Fruit fly (Drosophila melanogaster): ENCODE data around the gene Sec61gamma.

Gene Sec61gamma

DNA sequence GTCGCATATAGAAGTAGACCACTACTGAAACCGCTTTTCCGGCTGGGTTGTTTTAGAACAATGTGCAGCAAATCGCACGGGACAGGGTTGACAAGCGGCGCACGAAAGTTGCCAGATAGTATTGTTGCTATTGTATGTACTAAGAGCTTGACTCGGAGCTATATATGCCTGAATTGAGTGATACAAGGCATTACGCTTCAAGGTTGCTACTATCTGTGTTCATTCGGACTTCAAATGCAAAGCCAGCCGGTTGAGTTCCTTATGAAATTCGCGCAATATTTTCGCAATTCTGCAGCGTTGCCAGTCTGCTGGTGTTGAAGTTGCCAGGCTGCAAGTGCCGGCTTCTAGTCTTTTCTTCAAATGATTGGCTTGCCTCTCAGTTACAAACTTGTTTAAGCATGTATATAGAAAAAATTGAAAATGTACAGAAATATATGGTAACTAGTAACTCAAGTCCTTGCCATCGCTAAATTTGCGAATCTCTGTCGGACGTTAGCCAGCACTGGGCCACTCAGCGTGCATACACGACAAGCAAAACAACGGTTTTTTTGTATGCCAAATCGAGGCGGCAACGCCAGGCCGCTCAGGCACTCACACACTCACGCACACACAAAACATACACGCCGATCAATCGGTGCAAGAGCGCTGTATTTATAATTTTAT, 8.8 kb downstream of the Sec61gamma start, which contains the start of the genes Ranbp21 and Elys:
Gene Ranbp21, minus strand, starts transcription at position 513 of the 663 bp plus-strand sequence.
Gene Elys, plus strand, starts transcription at position 549 of the 663 bp plus-strand sequence.
- TF ChIP-seq CG4496 (GFP tag; IDR thresholded peaks at IDR 0.05) (peak; percentile 67), CG15710 (tag; optimal IDR thresholded peaks at IDR 0.05) (peak; percentile 39), fd96Ca (GFP tag; IDR thresholded peaks at IDR 0.05) (peak; percentile 57; the same call in 2 of the 3 replicates), CG10348 (GFP tag; IDR thresholded peaks at IDR 0.05) (no peak)

DNA sequence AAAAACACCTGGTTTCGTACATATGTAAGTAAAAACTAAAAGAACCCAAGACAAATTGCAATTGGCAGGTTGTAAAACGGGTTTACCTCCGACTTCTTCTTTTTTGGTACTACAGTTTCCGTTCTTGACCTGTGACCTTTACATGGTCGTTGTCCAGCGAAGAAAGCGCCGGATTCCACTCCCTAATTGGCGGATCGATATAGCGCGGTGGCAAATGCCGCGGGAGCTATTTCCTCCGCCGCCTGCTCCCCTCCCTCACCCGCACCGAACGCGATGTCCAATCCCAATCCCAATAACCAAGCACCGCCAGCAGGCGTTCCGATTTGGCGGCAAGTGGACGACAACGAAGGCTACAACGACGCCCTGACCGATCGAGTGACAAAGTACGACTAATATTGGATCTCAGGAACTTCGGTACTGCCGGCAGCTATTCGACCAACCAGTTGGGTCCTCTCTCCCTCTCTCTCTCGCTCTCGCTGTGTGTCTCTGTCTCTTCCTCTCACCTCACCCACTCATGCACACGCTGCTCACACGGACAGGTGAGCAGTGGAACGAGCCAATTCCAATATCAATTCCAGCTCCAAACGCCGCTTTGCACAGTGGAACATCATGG, 19.6 kb downstream of the Sec61gamma start:
- TF ChIP-seq EcR (GFP tag; optimal IDR thresholded peaks at IDR 0.05) (peak; percentile 41), CG8159 (tag; optimal IDR thresholded peaks at IDR 0.05) (no peak), CG13204 (GFP tag; optimal IDR thresholded peaks at IDR 0.05) (peak; percentile 27), Ets98B (GFP tag; IDR thresholded peaks at IDR 0.05) (peak; percentile 42; the same call in 1 of the 2 replicates), CG32121 (GFP tag; IDR thresholded peaks at IDR 0.05) (peak; percentile 48; the same call in 1 of the 2 replicates), fd96Ca (GFP tag; IDR thresholded peaks at IDR 0.05) (peak; percentile 45; the same call in 1 of the 3 replicates), CG17806 (tag; optimal IDR thresholded peaks at IDR 0.05) (no peak), CG8301 (tag; optimal IDR thresholded peaks at IDR 0.05) (no peak), CG10348 (GFP tag; IDR thresholded peaks at IDR 0.05) (no peak), Snoo (tag; optimal IDR thresholded peaks at IDR 0.05) (no peak), rn (GFP tag; IDR thresholded peaks at IDR 0.05) (no peak), CG15710 (tag; optimal IDR thresholded peaks at IDR 0.05) (no peak), D1 (tag; optimal IDR thresholded peaks at IDR 0.05) (no peak), CG34367 (tag; optimal IDR thresholded peaks at IDR 0.05) (no peak), CG14655 (GFP tag; optimal IDR thresholded peaks at IDR 0.05) (no peak), CG9948 (tag; optimal IDR thresholded peaks at IDR 0.05) (no peak), gl (tag; optimal IDR thresholded peaks at IDR 0.05) (no peak), Pif1B (GFP tag; optimal IDR thresholded peaks at IDR 0.05) (no peak), CG12605 (GFP tag; IDR thresholded peaks at IDR 0.05) (no peak), CG4496 (GFP tag; IDR thresholded peaks at IDR 0.05) (peak; percentile 61), Pif1A (GFP tag; optimal IDR thresholded peaks at IDR 0.05) (no peak)

DNA sequence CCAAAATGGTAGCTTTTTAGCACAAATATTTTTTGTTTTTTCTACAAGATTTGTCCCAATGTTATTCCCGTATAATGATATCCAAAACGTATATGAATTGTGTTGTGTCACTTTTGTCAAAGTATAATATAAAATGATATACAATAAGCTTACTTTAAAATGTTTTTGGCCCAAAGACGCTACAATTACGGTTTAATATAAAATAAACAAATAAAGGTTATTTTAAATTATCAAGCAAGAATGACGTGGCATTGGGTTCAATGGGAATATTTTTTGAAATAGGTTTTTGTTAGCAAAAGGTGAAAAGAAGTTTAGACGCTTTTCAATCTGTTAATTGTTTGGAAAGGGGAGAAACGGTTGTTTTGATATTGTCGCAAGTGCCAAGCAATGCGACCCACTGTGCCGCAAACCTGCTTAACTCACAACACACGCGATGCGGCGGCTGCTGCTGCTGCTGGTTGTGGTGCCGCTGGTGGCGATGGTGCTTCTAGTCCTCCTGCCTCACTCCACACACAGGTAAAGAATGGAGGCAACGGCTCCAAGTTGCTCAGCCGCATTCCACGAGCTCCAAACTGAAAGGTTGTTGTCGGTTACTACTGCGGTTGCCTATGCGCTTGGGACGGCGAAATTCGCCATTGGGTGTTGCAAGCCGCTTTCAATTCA, 20.2 kb downstream of the Sec61gamma start:
- no peak for TF ChIP-seq CG4496 (GFP tag; IDR thresholded peaks at IDR 0.05)
- peak; percentile 51 for TF ChIP-seq Pif1B (GFP tag; optimal IDR thresholded peaks at IDR 0.05)
- no peak for TF ChIP-seq rn (GFP tag; IDR thresholded peaks at IDR 0.05)
- peak; percentile 72 for TF ChIP-seq CG8159 (tag; optimal IDR thresholded peaks at IDR 0.05)
- no peak for TF ChIP-seq D1 (tag; optimal IDR thresholded peaks at IDR 0.05)
- TF ChIP-seq CG14655 (GFP tag; optimal IDR thresholded peaks at IDR 0.05), result no peak
- no peak for TF ChIP-seq CG12605 (GFP tag; IDR thresholded peaks at IDR 0.05)
- TF ChIP-seq CG32121 (GFP tag; IDR thresholded peaks at IDR 0.05), result no peak
- TF ChIP-seq EcR (GFP tag; optimal IDR thresholded peaks at IDR 0.05), result peak; percentile 72
- no peak for TF ChIP-seq CG10348 (GFP tag; IDR thresholded peaks at IDR 0.05)
- TF ChIP-seq CG34367 (tag; optimal IDR thresholded peaks at IDR 0.05), result peak; percentile 22
- no peak for TF ChIP-seq gl (tag; optimal IDR thresholded peaks at IDR 0.05)
- TF ChIP-seq CG17806 (tag; optimal IDR thresholded peaks at IDR 0.05), result peak; percentile 15
- TF ChIP-seq Ets98B (GFP tag; IDR thresholded peaks at IDR 0.05), result no peak
- TF ChIP-seq fd96Ca (GFP tag; IDR thresholded peaks at IDR 0.05), result no peak
- peak; percentile 53 for TF ChIP-seq Snoo (tag; optimal IDR thresholded peaks at IDR 0.05)
- TF ChIP-seq Pif1A (GFP tag; optimal IDR thresholded peaks at IDR 0.05), result peak; percentile 16
- peak; percentile 25 for TF ChIP-seq CG13204 (GFP tag; optimal IDR thresholded peaks at IDR 0.05)
- TF ChIP-seq CG15710 (tag; optimal IDR thresholded peaks at IDR 0.05), result peak; percentile 54
- TF ChIP-seq CG8301 (tag; optimal IDR thresholded peaks at IDR 0.05), result peak; percentile 52
- TF ChIP-seq CG9948 (tag; optimal IDR thresholded peaks at IDR 0.05), result peak; percentile 48

DNA sequence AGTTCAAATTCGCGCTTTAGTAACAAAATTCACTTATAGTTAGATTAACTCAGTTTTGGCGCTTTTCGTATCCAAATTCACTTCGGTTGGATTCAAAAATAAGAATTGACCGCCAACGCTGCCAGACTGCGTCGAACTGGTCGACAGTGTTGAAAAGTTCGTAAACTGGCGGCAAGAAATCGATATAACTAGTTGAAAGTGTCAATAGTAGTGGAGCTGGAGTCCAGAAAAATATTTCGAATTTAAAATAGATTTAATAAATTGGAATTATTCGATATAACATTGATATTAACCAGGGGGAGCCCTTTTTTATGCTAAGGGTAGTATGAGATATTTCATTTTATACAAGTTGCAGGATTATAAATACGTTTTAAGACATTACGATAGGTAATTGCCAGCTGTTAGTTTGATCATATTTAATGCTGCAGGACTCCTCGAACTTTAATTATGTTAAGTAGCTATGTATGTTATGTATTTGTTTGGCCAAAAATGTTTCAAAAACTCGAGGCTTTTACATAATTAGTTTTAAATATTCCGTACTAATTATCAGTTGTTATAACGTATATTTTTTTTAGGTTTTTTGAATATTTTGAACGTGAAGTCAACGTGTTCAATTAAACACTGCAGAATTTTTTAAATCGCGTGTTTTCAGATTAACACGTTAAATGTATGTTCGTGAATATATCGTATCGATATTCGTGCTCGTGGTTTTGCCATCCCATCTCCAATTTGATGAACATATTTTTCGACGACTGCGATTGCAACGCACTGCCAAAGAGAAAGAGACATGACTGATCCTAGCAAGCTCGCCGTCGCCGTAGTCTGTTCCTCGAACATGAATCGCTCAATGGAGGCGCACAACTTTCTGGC, 21.0 kb downstream of the Sec61gamma start, which contains the start of the genes CG14223 and Ssu72:
Gene CG14223, minus strand, starts transcription at position 113 of the 870 bp plus-strand sequence.
Gene Ssu72, plus strand, starts transcription at position 703 of the 870 bp plus-strand sequence.
- TF ChIP-seq gl (tag; optimal IDR thresholded peaks at IDR 0.05) (no peak), D1 (tag; optimal IDR thresholded peaks at IDR 0.05) (no peak), CG9948 (tag; optimal IDR thresholded peaks at IDR 0.05) (no peak), CG8301 (tag; optimal IDR thresholded peaks at IDR 0.05) (no peak), CG34367 (tag; optimal IDR thresholded peaks at IDR 0.05) (no peak), fd96Ca (GFP tag; IDR thresholded peaks at IDR 0.05) (no peak), CG15710 (tag; optimal IDR thresholded peaks at IDR 0.05) (no peak), EcR (GFP tag; optimal IDR thresholded peaks at IDR 0.05) (no peak), CG8159 (tag; optimal IDR thresholded peaks at IDR 0.05) (no peak), CG10348 (GFP tag; IDR thresholded peaks at IDR 0.05) (no peak), CG32121 (GFP tag; IDR thresholded peaks at IDR 0.05) (no peak)
